Fruit fly (Drosophila melanogaster) whole organism, embryonic: ENCODE results near the gene CG10252.

ENCODE experiments used
- CG6791 ChIP-seq: fragments of 200-800 bp; sonication (Bioruptor generic); IDR thresholded peaks from 3 replicates; pipeline ENCODE4 v1.3.6; 2022; ENCODE audit warnings: missing biosample characterization, missing genetic modification characterization; ENCODE audit not compliant: partially characterized antibody
- CG7928 ChIP-seq: fragments of 200-800 bp; sonication (Bioruptor generic); optimal IDR thresholded peaks from 2 replicates; lab custom pipeline; 2017; ENCODE audit warnings: missing biosample characterization, mild to moderate bottlenecking, missing genetic modification characterization

dm6 chr3R:23675646-23676045 is 20.4 kb downstream of the CG10252 start:
- TF ChIP-seq CG7928 (GFP tag; lab: Kevin White, UChicago), result no peak
- no peak for TF ChIP-seq CG6791 (GFP tag; lab: Robert Waterston, UW)
